Fruit fly (Drosophila melanogaster) whole organism: ENCODE measurements around the gene CG3198.

Experiments
- CG8478 ChIP-seq: fragments of >200 bp; optimal IDR thresholded peaks from 2 replicates; lab custom pipeline; 2018; ENCODE audit warnings: inconsistent platforms
- Dll ChIP-seq: fragments of >200 bp; optimal IDR thresholded peaks from 2 replicates; lab custom pipeline; 2017
- EcR ChIP-seq, 2 experiments: fragments of >200 bp; optimal IDR thresholded peaks; 2 replicates each; lab custom pipeline; 2017; ENCODE audit warnings: missing biosample characterization in 2 of 2, missing genetic modification characterization in 2 of 2, missing genetic modification reagents in 2 of 2
- pan ChIP-seq: fragments of >200 bp; optimal IDR thresholded peaks from 2 replicates; lab custom pipeline; 2017
- psq ChIP-seq: fragments of >200 bp; optimal IDR thresholded peaks from 2 replicates; lab custom pipeline; 2017
- usp ChIP-seq: fragments of >200 bp; optimal IDR thresholded peaks from 2 replicates; lab custom pipeline; 2017; ENCODE audit warnings: missing biosample characterization, missing genetic modification characterization, mixed read lengths

The CG3198 gene

dm6 chrX:6694979-6695388 is 21.2 kb upstream of the CG3198 start, which contains the start of gene CG14442:
Gene CG14442 (minus strand): TSS chrX:6695007.
- TF ChIP-seq Dll (lab: Kevin White, UChicago) (no peak), EcR (GFP tag; optimal IDR thresholded peaks at IDR 0.05; lab: Kevin White, UChicago) (no peak), psq (no peak), usp (GFP tag; lab: Kevin White, UChicago) (no peak), pan (lab: Kevin White, UChicago) (no peak)

dm6 chrX:6694105-6694788 is 20.5 kb upstream of the CG3198 start:
- TF ChIP-seq Dll (lab: Kevin White, UChicago) (peak; percentile 75), psq (no peak), CG8478 (lab: Kevin White, UChicago) (peak; percentile 41)

- no peak for TF ChIP-seq Dll (lab: Kevin White, UChicago)
- no peak for TF ChIP-seq psq
Observed at dm6 chrX:6688620-6689400, 15.0 kb upstream of the CG3198 start, which contains the start of gene CG3184. Gene CG3184 (minus strand): TSS chrX:6688774.

- no peak for TF ChIP-seq EcR (GFP tag; optimal IDR thresholded peaks at IDR 0.05; lab: Kevin White, UChicago)
- TF ChIP-seq psq, result no peak
Observed at dm6 chrX:6687267-6687666, 13.5 kb upstream of the CG3198 start, which contains the start of gene CG44303. Gene CG44303 (minus strand): TSS chrX:6687420.

- no peak for TF ChIP-seq CG8478 (lab: Kevin White, UChicago)
- TF ChIP-seq usp (GFP tag; lab: Kevin White, UChicago), result no peak
- no peak for TF ChIP-seq Dll (lab: Kevin White, UChicago)
- no peak for TF ChIP-seq EcR (GFP tag; optimal IDR thresholded peaks at IDR 0.05; lab: Kevin White, UChicago)
- TF ChIP-seq psq, result no peak
- TF ChIP-seq pan (lab: Kevin White, UChicago), result no peak
Observed at dm6 chrX:6683635-6684499, 10.1 kb upstream of the CG3198 start, which contains the start of gene Pink1. Gene Pink1 (plus strand): TSS chrX:6683798.

dm6 chrX:6681467-6681866 is 7.7 kb upstream of the CG3198 start, which contains the start of gene Fum2:
Gene Fum2 (plus strand): TSS chrX:6681767.
- TF ChIP-seq psq (no peak), CG8478 (lab: Kevin White, UChicago) (no peak), Dll (lab: Kevin White, UChicago) (no peak), pan (lab: Kevin White, UChicago) (no peak), EcR (GFP tag; optimal IDR thresholded peaks at IDR 0.05; lab: Kevin White, UChicago) (no peak), usp (GFP tag; lab: Kevin White, UChicago) (no peak)

- TF ChIP-seq Dll (lab: Kevin White, UChicago) (peak; percentile 16), usp (GFP tag; lab: Kevin White, UChicago) (no peak)
Observed at dm6 chrX:6679502-6679810, 5.7 kb upstream of the CG3198 start.

- TF ChIP-seq usp (GFP tag; lab: Kevin White, UChicago), result no peak
- TF ChIP-seq EcR (GFP tag; optimal IDR thresholded peaks at IDR 0.05; lab: Kevin White, UChicago), result no peak
- no peak for TF ChIP-seq pan (lab: Kevin White, UChicago)
- no peak for TF ChIP-seq psq
- no peak for TF ChIP-seq Dll (lab: Kevin White, UChicago)
- TF ChIP-seq CG8478 (lab: Kevin White, UChicago), result no peak
Observed at dm6 chrX:6678635-6679501, 5.1 kb upstream of the CG3198 start, which contains the start of gene ND-ASHI. Gene ND-ASHI (minus strand): TSS chrX:6679118.

dm6 chrX:6677826-6678489 is 4.2 kb upstream of the CG3198 start, which contains the start of gene Fum1:
Gene Fum1 (plus strand): TSS chrX:6678424.
- TF ChIP-seq Dll (lab: Kevin White, UChicago) (no peak), psq (no peak), pan (lab: Kevin White, UChicago) (no peak), usp (GFP tag; lab: Kevin White, UChicago) (no peak), CG8478 (lab: Kevin White, UChicago) (no peak), EcR (GFP tag; optimal IDR thresholded peaks at IDR 0.05; lab: Kevin White, UChicago) (no peak)

- no peak for TF ChIP-seq Dll (lab: Kevin White, UChicago)
- no peak for TF ChIP-seq usp (GFP tag; lab: Kevin White, UChicago)
- TF ChIP-seq pan (lab: Kevin White, UChicago), result no peak
- TF ChIP-seq EcR (GFP tag; optimal IDR thresholded peaks at IDR 0.05; lab: Kevin White, UChicago), result no peak
- TF ChIP-seq CG8478 (lab: Kevin White, UChicago), result no peak
Observed at dm6 chrX:6663976-6664375, 9.8 kb downstream of the CG3198 start.
